Worm (Caenorhabditis elegans): Measurements from ENCODE around the gene F28A12.3.

The F28A12.3 gene

ce11 chrV:8661241-8661954 is 20.2 kb upstream of the F28A12.3 start (continued):
- TF ChIP-seq mdl-1 (tag; optimal IDR thresholded peaks at IDR 0.05) (no peak), pqm-1 (tag; optimal IDR thresholded peaks at IDR 0.05) (peak; percentile 85), ZK546.5 (tag; optimal IDR thresholded peaks at IDR 0.05) (no peak), lin-39 (tag; optimal IDR thresholded peaks at IDR 0.05) (no peak), ztf-7 (tag; optimal IDR thresholded peaks at IDR 0.05) (no peak), hmg-1.1 (GFP tag; IDR thresholded peaks at IDR 0.05) (peak; percentile 32; the same call in 1 of the 2 replicates), saeg-2 (GFP tag; IDR thresholded peaks at IDR 0.05) (no peak), F37D6.2 (tag; optimal IDR thresholded peaks at IDR 0.05) (no peak), tra-1 (GFP tag; IDR thresholded peaks at IDR 0.05) (peak; percentile 76), hif-1 (tag; optimal IDR thresholded peaks at IDR 0.05) (no peak), lin-38 (GFP tag; IDR thresholded peaks at IDR 0.05) (no peak), fkh-10 (GFP tag; optimal IDR thresholded peaks at IDR 0.05) (no peak), skn-1 (tag; optimal IDR thresholded peaks at IDR 0.05) (no peak), lir-3 (tag; optimal IDR thresholded peaks at IDR 0.05) (no peak), Y105C5A.15 (GFP tag; IDR thresholded peaks at IDR 0.05) (no peak), attf-4 (tag; optimal IDR thresholded peaks at IDR 0.05) (no peak), arid-1 (GFP tag; conservative IDR thresholded peaks at IDR 0.05) (no peak), Y5F2A.4 (GFP tag; optimal IDR thresholded peaks at IDR 0.05) (no peak), rbr-2 (tag; optimal IDR thresholded peaks at IDR 0.05) (no peak), ZK337.2 (GFP tag; IDR thresholded peaks at IDR 0.05) (no peak), zfp-3 (GFP tag; conservative IDR thresholded peaks at IDR 0.05) (no peak), dmd-8 (GFP tag; IDR thresholded peaks at IDR 0.05) (no peak), vab-7 (GFP tag; IDR thresholded peaks at IDR 0.05) (no peak), set-16 (GFP tag; IDR thresholded peaks at IDR 0.05) (peak; percentile 21; the same call in 1 of the 2 replicates), nhr-42 (GFP tag; IDR thresholded peaks at IDR 0.05) (no peak), aly-2 (tag; optimal IDR thresholded peaks at IDR 0.05) (no peak), lim-7 (GFP tag; IDR thresholded peaks at IDR 0.05) (no peak), ceh-62 (tag; optimal IDR thresholded peaks at IDR 0.05) (no peak), daf-16 (GFP tag; optimal IDR thresholded peaks at IDR 0.05) (peak in 1 of 2 experiments; percentile 24), daf-16 (tag; optimal IDR thresholded peaks at IDR 0.05) (peak; percentile 92), egl-27 (tag; optimal IDR thresholded peaks at IDR 0.05) (no peak), F26F4.8 (GFP tag; conservative IDR thresholded peaks at IDR 0.05) (no peak), mxl-2 (GFP tag; conservative IDR thresholded peaks at IDR 0.05) (no peak), lin-13 (GFP tag; optimal IDR thresholded peaks at IDR 0.05) (no peak), lin-29 (GFP tag; IDR thresholded peaks at IDR 0.05) (no peak), mxl-3 (GFP tag; optimal IDR thresholded peaks at IDR 0.05) (peak; percentile 13)

ce11 chrV:8660475-8660874 is 19.3 kb upstream of the F28A12.3 start:
- TF ChIP-seq rbr-2 (tag; optimal IDR thresholded peaks at IDR 0.05) (no peak), mxl-3 (GFP tag; optimal IDR thresholded peaks at IDR 0.05) (peak; percentile 77), nhr-28 (tag; optimal IDR thresholded peaks at IDR 0.05) (peak; percentile 8), mes-2 (tag; optimal IDR thresholded peaks at IDR 0.05; ENCODE audit: poor library complexity, severe bottlenecking) (peak; percentile 19), set-16 (GFP tag; IDR thresholded peaks at IDR 0.05) (0 out of 2 replicates have a peak, but pooled peaks have one; percentile 18), hlh-30 (tag; optimal IDR thresholded peaks at IDR 0.05; ENCODE audit: insufficient read depth) (peak; percentile 62), mxl-2 (GFP tag; conservative IDR thresholded peaks at IDR 0.05) (no peak), nhr-77 (tag; optimal IDR thresholded peaks at IDR 0.05) (no peak), lin-38 (GFP tag; IDR thresholded peaks at IDR 0.05) (no peak), mdl-1 (tag; optimal IDR thresholded peaks at IDR 0.05) (peak in 1 of 2 experiments; percentile 7), Y105C5A.15 (GFP tag; IDR thresholded peaks at IDR 0.05) (no peak), madf-9 (GFP tag; conservative IDR thresholded peaks at IDR 0.05) (peak; percentile 48; the same call in 1 of the 2 replicates), F10B5.3 (tag; optimal IDR thresholded peaks at IDR 0.05) (no peak), aha-1 (tag) (peak; percentile 6), Y5F2A.4 (GFP tag; optimal IDR thresholded peaks at IDR 0.05) (no peak), zfp-2 (tag; optimal IDR thresholded peaks at IDR 0.05) (no peak), dpl-1 (GFP tag; optimal IDR thresholded peaks at IDR 0.05) (no peak), skn-1 (tag; optimal IDR thresholded peaks at IDR 0.05) (no peak), dmd-8 (GFP tag; IDR thresholded peaks at IDR 0.05) (no peak), egl-27 (tag; optimal IDR thresholded peaks at IDR 0.05) (no peak), hlh-11 (tag; optimal IDR thresholded peaks at IDR 0.05) (peak; percentile 54), daf-16 (GFP tag; optimal IDR thresholded peaks at IDR 0.05) (no peak), daf-16 (tag; optimal IDR thresholded peaks at IDR 0.05) (no peak), fos-1 (tag; optimal IDR thresholded peaks at IDR 0.05) (no peak)
